Worm (Caenorhabditis elegans) whole organism, L4 larva: Measurements from ENCODE around the gene ZK1320.5.

Source experiments
- jun-1 ChIP-seq: fragments of 150-350 bp; optimal IDR thresholded peaks from 2 replicates; lab custom pipeline; 2014; ENCODE audit warnings: missing biosample characterization, missing genetic modification reagents, missing genetic modification characterization
- lin-15B ChIP-seq: fragments of 150-350 bp; sonication (generic microtip); optimal IDR thresholded peaks from 3 replicates; lab custom pipeline; 2014; ENCODE audit warnings: missing biosample characterization, missing genetic modification characterization
- nhr-25 ChIP-seq: sonication (generic microtip); optimal IDR thresholded peaks from 2 replicates; lab custom pipeline; 2017; ENCODE audit warnings: missing genetic modification characterization, mild to moderate bottlenecking, missing compliant biosample characterization, antibody characterized with exemption, moderate library complexity, borderline replicate concordance; ENCODE audit not compliant: insufficient read depth
- nhr-77 ChIP-seq: fragments of 150-350 bp; optimal IDR thresholded peaks from 2 replicates; lab custom pipeline; 2014; ENCODE audit warnings: missing biosample characterization, missing genetic modification characterization

DNA sequence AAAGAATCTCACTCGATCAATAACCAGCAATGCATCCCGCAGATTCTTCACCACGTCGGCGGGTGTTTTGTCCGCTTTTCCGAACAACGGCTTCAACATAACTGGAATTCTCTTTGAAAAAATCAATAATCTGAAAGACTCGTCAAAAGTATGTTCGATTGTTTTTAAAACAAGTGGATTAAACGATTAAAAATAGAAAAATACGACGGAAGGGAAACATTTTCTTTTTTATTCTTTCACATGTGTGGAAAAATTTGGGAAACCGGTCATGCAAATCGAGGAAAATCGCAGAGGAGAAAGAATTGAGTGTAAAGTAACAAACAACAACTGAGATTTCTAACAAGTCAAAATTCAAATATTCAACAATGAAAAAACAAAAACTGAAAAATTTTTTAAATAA, 38.1 kb upstream of the ZK1320.5 start, which contains the start of gene mop-25.2:
- TF ChIP-seq jun-1 (tag; lab: Kevin White, UChicago), result no peak
- no peak for TF ChIP-seq lin-15B (tag; lab: Kevin White, UChicago)
- TF ChIP-seq nhr-25 (tag; lab: Kevin White, UChicago), result no peak
- no peak for TF ChIP-seq nhr-77 (tag; lab: Kevin White, UChicago)
